Worm (Caenorhabditis elegans) whole organism, late embryonic: Measurements from ENCODE around the gene M03F8.6.

Experiments used
- F13H6.1 ChIP-seq: sonication (generic microtip); optimal IDR thresholded peaks from 2 replicates; lab custom pipeline; 2016; ENCODE audit warnings: missing genetic modification characterization, missing compliant biosample characterization
- K02D7.2 ChIP-seq: sonication (generic microtip); optimal IDR thresholded peaks from 2 replicates; lab custom pipeline; 2017; ENCODE audit warnings: mild to moderate bottlenecking, missing genetic modification characterization, missing compliant biosample characterization
- T23F11.4 ChIP-seq: fragments of 200-800 bp; sonication (Bioruptor generic); optimal IDR thresholded peaks from 2 replicates; lab custom pipeline; 2018; ENCODE audit warnings: mild to moderate bottlenecking, missing genetic modification characterization, missing compliant biosample characterization
- Y22D7AL.16 ChIP-seq: sonication (generic microtip); optimal IDR thresholded peaks from 2 replicates; lab custom pipeline; 2016; ENCODE audit warnings: missing genetic modification characterization, missing compliant biosample characterization
- ahr-1 ChIP-seq: sonication (generic microtip); optimal IDR thresholded peaks from 2 replicates; lab custom pipeline; 2016; ENCODE audit warnings: missing genetic modification characterization, missing compliant biosample characterization
- ceh-18 ChIP-seq: sonication (generic microtip); optimal IDR thresholded peaks from 2 replicates; lab custom pipeline; 2016; ENCODE audit warnings: missing genetic modification characterization, missing compliant biosample characterization
- ceh-19 ChIP-seq: fragments of 200-800 bp; sonication (Bioruptor generic); optimal IDR thresholded peaks from 2 replicates; lab custom pipeline; 2018; ENCODE audit warnings: mild to moderate bottlenecking, missing genetic modification characterization, missing compliant biosample characterization
- ceh-2 ChIP-seq: sonication (generic microtip); optimal IDR thresholded peaks from 2 replicates; lab custom pipeline; 2016; ENCODE audit warnings: missing genotype, missing genetic modification characterization, missing compliant biosample characterization
- ceh-22 ChIP-seq: sonication (generic microtip); optimal IDR thresholded peaks from 2 replicates; lab custom pipeline; 2017; ENCODE audit warnings: missing biosample characterization, missing genetic modification characterization
- ceh-24 ChIP-seq: sonication (generic microtip); optimal IDR thresholded peaks from 2 replicates; lab custom pipeline; 2016; ENCODE audit warnings: mild to moderate bottlenecking, missing genetic modification characterization, missing compliant biosample characterization
- ceh-31 ChIP-seq: sonication (generic microtip); optimal IDR thresholded peaks from 2 replicates; lab custom pipeline; 2016; ENCODE audit warnings: missing genetic modification characterization, missing compliant biosample characterization
- ceh-34 ChIP-seq: sonication (generic microtip); optimal IDR thresholded peaks from 2 replicates; lab custom pipeline; 2016; ENCODE audit warnings: mild to moderate bottlenecking, missing genetic modification characterization, missing compliant biosample characterization
- che-1 ChIP-seq: sonication (generic microtip); optimal IDR thresholded peaks from 2 replicates; lab custom pipeline; 2016; ENCODE audit warnings: mild to moderate bottlenecking, missing genetic modification characterization, missing compliant biosample characterization
- dmd-4 ChIP-seq: sonication (generic microtip); optimal IDR thresholded peaks from 2 replicates; lab custom pipeline; 2016; ENCODE audit warnings: borderline replicate concordance, missing genetic modification characterization, missing compliant biosample characterization
- dve-1 ChIP-seq: sonication (generic microtip); optimal IDR thresholded peaks from 2 replicates; lab custom pipeline; 2017; ENCODE audit warnings: antibody characterized with exemption, mild to moderate bottlenecking, missing genetic modification characterization, missing compliant biosample characterization
- elt-2 ChIP-seq: sonication (generic microtip); optimal IDR thresholded peaks from 2 replicates; lab custom pipeline; 2016; ENCODE audit warnings: missing genetic modification reagents, missing genetic modification characterization, missing compliant biosample characterization
- elt-4 ChIP-seq: sonication (generic microtip); optimal IDR thresholded peaks from 2 replicates; lab custom pipeline; 2016; ENCODE audit warnings: missing genetic modification characterization, missing compliant biosample characterization
- ets-4 ChIP-seq: sonication (generic microtip); optimal IDR thresholded peaks from 2 replicates; lab custom pipeline; 2016; ENCODE audit warnings: missing genetic modification characterization, missing compliant biosample characterization
- fkh-10 ChIP-seq: fragments of 150-350 bp; optimal IDR thresholded peaks from 2 replicates; lab custom pipeline; 2014; ENCODE audit warnings: missing biosample characterization, missing genetic modification reagents, missing genetic modification characterization
- fkh-6 ChIP-seq: sonication (generic microtip); optimal IDR thresholded peaks from 2 replicates; lab custom pipeline; 2016; ENCODE audit warnings: missing genetic modification characterization, missing compliant biosample characterization
- gmeb-2 ChIP-seq: sonication (generic microtip); optimal IDR thresholded peaks from 2 replicates; lab custom pipeline; 2016; ENCODE audit warnings: missing genetic modification characterization, inconsistent platforms, missing compliant biosample characterization
- hlh-15 ChIP-seq: sonication (generic microtip); optimal IDR thresholded peaks from 2 replicates; lab custom pipeline; 2016; ENCODE audit warnings: missing genetic modification characterization, missing compliant biosample characterization
- hlh-30 ChIP-seq: sonication (generic microtip); optimal IDR thresholded peaks from 2 replicates; lab custom pipeline; 2017; ENCODE audit warnings: antibody characterized with exemption, missing genetic modification characterization, missing compliant biosample characterization; ENCODE audit not compliant: insufficient read depth
- hlh-8 ChIP-seq: sonication (generic microtip); optimal IDR thresholded peaks from 2 replicates; lab custom pipeline; 2016; ENCODE audit warnings: missing genotype, missing genetic modification characterization, missing compliant biosample characterization
- lim-6 ChIP-seq: sonication (generic microtip); optimal IDR thresholded peaks from 2 replicates; lab custom pipeline; 2016; ENCODE audit warnings: missing genetic modification characterization, missing compliant biosample characterization
- lin-11 ChIP-seq: fragments of 200-800 bp; sonication (Bioruptor generic); optimal IDR thresholded peaks from 2 replicates; lab custom pipeline; 2018; ENCODE audit warnings: mild to moderate bottlenecking, missing genetic modification characterization, missing compliant biosample characterization
- nhr-11 ChIP-seq: fragments of 150-350 bp; optimal IDR thresholded peaks from 2 replicates; lab custom pipeline; 2014; ENCODE audit warnings: missing biosample characterization, missing genetic modification characterization
- npax-4 ChIP-seq: sonication (generic microtip); optimal IDR thresholded peaks from 2 replicates; lab custom pipeline; 2016; ENCODE audit warnings: missing genetic modification characterization, missing compliant biosample characterization
- odd-2 ChIP-seq: sonication (generic microtip); optimal IDR thresholded peaks from 2 replicates; lab custom pipeline; 2017; ENCODE audit warnings: antibody characterized with exemption, mild to moderate bottlenecking, missing genetic modification characterization, missing compliant biosample characterization
- pag-3 ChIP-seq: sonication (generic microtip); optimal IDR thresholded peaks from 2 replicates; lab custom pipeline; 2016; ENCODE audit warnings: missing compliant biosample characterization, missing genetic modification characterization, borderline replicate concordance
- pha-2 ChIP-seq: sonication (generic microtip); optimal IDR thresholded peaks from 2 replicates; lab custom pipeline; 2017; ENCODE audit warnings: mild to moderate bottlenecking, missing genetic modification characterization, missing compliant biosample characterization
- pha-4 ChIP-seq: fragments of 150-350 bp; optimal IDR thresholded peaks from 2 replicates; lab custom pipeline; 2018; ENCODE audit warnings: missing biosample characterization, missing genetic modification reagents, missing genetic modification characterization
- pqm-1 ChIP-seq: sonication (generic microtip); optimal IDR thresholded peaks from 2 replicates; lab custom pipeline; 2016; ENCODE audit warnings: missing genetic modification characterization, missing compliant biosample characterization
- pros-1 ChIP-seq: fragments of 150-350 bp; optimal IDR thresholded peaks from 2 replicates; lab custom pipeline; 2014; ENCODE audit warnings: missing biosample characterization, missing genetic modification reagents, missing genetic modification characterization
- ref-2 ChIP-seq: sonication (generic microtip); optimal IDR thresholded peaks from 2 replicates; lab custom pipeline; 2016; ENCODE audit warnings: missing genetic modification characterization, missing compliant biosample characterization
- sdc-2 ChIP-seq: sonication (generic microtip); optimal IDR thresholded peaks from 2 replicates; lab custom pipeline; 2016; ENCODE audit warnings: missing genotype, missing genetic modification characterization, missing compliant biosample characterization
- sox-4 ChIP-seq: sonication (generic microtip); optimal IDR thresholded peaks from 2 replicates; lab custom pipeline; 2017; ENCODE audit warnings: mild to moderate bottlenecking, missing genetic modification characterization, inconsistent platforms, missing compliant biosample characterization
- syd-9 ChIP-seq: sonication (generic microtip); optimal IDR thresholded peaks from 2 replicates; lab custom pipeline; 2016; ENCODE audit warnings: mild to moderate bottlenecking, missing genetic modification characterization, moderate library complexity, missing compliant biosample characterization
- tbx-2 ChIP-seq: sonication (generic microtip); optimal IDR thresholded peaks from 2 replicates; lab custom pipeline; 2016; ENCODE audit warnings: missing genetic modification characterization, missing compliant biosample characterization
- ttx-3 ChIP-seq: sonication (generic microtip); optimal IDR thresholded peaks from 2 replicates; lab custom pipeline; 2016; ENCODE audit warnings: missing genetic modification reagents, missing genetic modification characterization, missing compliant biosample characterization
- unc-3 ChIP-seq, 2 experiments: fragments of 200-800 bp in 1 of 2; sonication (Bioruptor generic) in 1 of 2; sonication (generic microtip) in 1 of 2; conservative IDR thresholded peaks in 1 of 2; optimal IDR thresholded peaks in 1 of 2; 2 replicates each; pipeline versions ENCODE4 v1.3.6 to Lab custom; 2016 to 2022; ENCODE audit warnings: missing compliant biosample characterization in 2 of 2, missing genetic modification characterization in 2 of 2, missing genetic modification reagents in 1 of 2
- ztf-16 ChIP-seq: sonication (generic microtip); optimal IDR thresholded peaks from 2 replicates; lab custom pipeline; 2017; ENCODE audit warnings: missing genetic modification characterization, missing compliant biosample characterization

Gene M03F8.6

ce11 chrV:5917707-5918106 is 36.9 kb downstream of the M03F8.6 start, which contains the start of gene lrpr-1 (continued):
- TF ChIP-seq fkh-6 (tag; lab: Kevin White, UChicago) (peak; percentile 28), hlh-8 (tag; lab: Kevin White, UChicago) (peak; percentile 83), tbx-2 (tag; lab: Kevin White, UChicago) (peak; percentile 91), elt-2 (tag; lab: Kevin White, UChicago) (no peak)
- TF ChIP-seq, all 69 proteins: peak for 21

ce11 chrV:5916862-5917261 is 37.8 kb downstream of the M03F8.6 start:
- TF ChIP-seq hlh-30 (tag; lab: Kevin White, UChicago): no peak
- no peak for TF ChIP-seq gmeb-2 (tag; lab: Kevin White, UChicago)
- TF ChIP-seq ttx-3 (tag; lab: Kevin White, UChicago): no peak
- no peak for TF ChIP-seq hlh-8 (tag; lab: Kevin White, UChicago)
- TF ChIP-seq ref-2 (tag; lab: Kevin White, UChicago): no peak
- no peak for TF ChIP-seq pha-2
- TF ChIP-seq npax-4: no peak
- no peak for TF ChIP-seq dmd-4
- TF ChIP-seq che-1 (tag; lab: Kevin White, UChicago): no peak
- no peak for TF ChIP-seq ceh-19 (GFP tag; lab: Kevin White, UChicago)
- no peak for TF ChIP-seq ceh-18 (tag; lab: Kevin White, UChicago)
- no peak for TF ChIP-seq T23F11.4 (GFP tag; lab: Kevin White, UChicago)
- no peak for TF ChIP-seq pha-4 (tag; lab: Kevin White, UChicago)
- TF ChIP-seq ahr-1 (tag; lab: Kevin White, UChicago): no peak
- no peak for TF ChIP-seq ceh-2 (tag; lab: Kevin White, UChicago)
- TF ChIP-seq ceh-34: no peak
- no peak for TF ChIP-seq odd-2 (tag; lab: Kevin White, UChicago)
- TF ChIP-seq Y22D7AL.16 (tag; lab: Kevin White, UChicago): no peak
- TF ChIP-seq, all 69 proteins: peak for 0

- TF ChIP-seq unc-3 (GFP tag; conservative IDR thresholded peaks at IDR 0.05; lab: Robert Waterston, UW) (no peak), unc-3 (tag; optimal IDR thresholded peaks at IDR 0.05; lab: Kevin White, UChicago) (no peak), ceh-2 (tag; lab: Kevin White, UChicago) (no peak), ceh-18 (tag; lab: Kevin White, UChicago) (no peak), ceh-24 (tag; lab: Kevin White, UChicago) (no peak), sox-4 (tag; lab: Kevin White, UChicago) (no peak), ttx-3 (tag; lab: Kevin White, UChicago) (no peak), npax-4 (no peak), lin-11 (tag; lab: Kevin White, UChicago) (no peak), F13H6.1 (tag; lab: Kevin White, UChicago) (no peak), ztf-16 (tag; lab: Kevin White, UChicago) (no peak), nhr-11 (tag; lab: Kevin White, UChicago) (no peak), lim-6 (tag; lab: Kevin White, UChicago) (no peak), ceh-22 (tag; lab: Kevin White, UChicago) (no peak), pqm-1 (tag; lab: Kevin White, UChicago) (no peak)
These were observed 42.2 kb downstream of the M03F8.6 start, which contains the start of gene C04E6.13 for ce11 chrV:5912426-5912825. C04E6.13 (plus strand) TSS chrV:5912726.

ce11 chrV:5907090-5907489 is 47.6 kb downstream of the M03F8.6 start, which contains the start of gene C04E6.4:
C04E6.4 (plus strand) TSS chrV:5907390.
- TF ChIP-seq nhr-11 (tag; lab: Kevin White, UChicago): no peak
- TF ChIP-seq fkh-10 (GFP tag; lab: Kevin White, UChicago): no peak
- no peak for TF ChIP-seq ceh-2 (tag; lab: Kevin White, UChicago)
- TF ChIP-seq npax-4: no peak
- no peak for TF ChIP-seq elt-4 (tag; lab: Kevin White, UChicago)
- no peak for TF ChIP-seq pha-4 (tag; lab: Kevin White, UChicago)
- no peak for TF ChIP-seq dve-1 (tag; lab: Kevin White, UChicago)
- TF ChIP-seq K02D7.2 (tag; lab: Kevin White, UChicago): no peak
- TF ChIP-seq pqm-1 (tag; lab: Kevin White, UChicago): no peak
- TF ChIP-seq dmd-4: no peak
- TF ChIP-seq ets-4 (tag; lab: Kevin White, UChicago): no peak
- TF ChIP-seq ceh-31 (tag; lab: Kevin White, UChicago): no peak
- no peak for TF ChIP-seq sdc-2
- no peak for TF ChIP-seq pros-1 (tag; lab: Kevin White, UChicago)
- TF ChIP-seq hlh-15 (tag; lab: Kevin White, UChicago): no peak
- no peak for TF ChIP-seq pag-3 (tag; lab: Kevin White, UChicago)
- no peak for TF ChIP-seq syd-9 (tag; lab: Kevin White, UChicago)
- no peak for TF ChIP-seq fkh-6 (tag; lab: Kevin White, UChicago)
